Worm (Caenorhabditis elegans) whole organism, midembryonic: Measurements from ENCODE around the gene C41H7.9.

Experiments
- T22C8.4 ChIP-seq: fragments of 200-800 bp; sonication (Bioruptor generic); IDR thresholded peaks from 2 replicates; pipeline ENCODE4 v1.3.6; 2022; ENCODE audit warnings: missing genetic modification characterization, missing compliant biosample characterization
- cog-1 ChIP-seq: sonication (generic microtip); optimal IDR thresholded peaks from 2 replicates; lab custom pipeline; 2016; ENCODE audit warnings: missing genetic modification characterization, missing compliant biosample characterization
- flt-1 ChIP-seq: fragments of 200-800 bp; sonication (Bioruptor generic); IDR thresholded peaks from 2 replicates; pipeline ENCODE4 v1.3.6; 2022; ENCODE audit warnings: missing genetic modification characterization, missing compliant biosample characterization
- klf-2 ChIP-seq: fragments of 200-800 bp; sonication (Bioruptor generic); conservative IDR thresholded peaks from 2 replicates; pipeline ENCODE4 v1.3.6; 2022; ENCODE audit warnings: missing genetic modification reagents, missing genetic modification characterization, missing compliant biosample characterization
- med-1 ChIP-seq: sonication (generic microtip); optimal IDR thresholded peaks from 2 replicates; lab custom pipeline; 2017; ENCODE audit warnings: missing genetic modification characterization, mild to moderate bottlenecking, missing compliant biosample characterization, antibody characterized with exemption, missing genetic modification reagents; ENCODE audit not compliant: insufficient read depth
- ref-1 ChIP-seq: fragments of 200-800 bp; sonication (Bioruptor generic); conservative IDR thresholded peaks from 2 replicates; pipeline ENCODE4 v1.3.6; 2022; ENCODE audit warnings: missing genetic modification reagents, missing genetic modification characterization, missing compliant biosample characterization
- tab-1 ChIP-seq: fragments of 200-800 bp; sonication (Bioruptor generic); IDR thresholded peaks from 2 replicates; pipeline ENCODE4 v1.3.6; 2022; ENCODE audit warnings: missing genetic modification characterization, missing compliant biosample characterization
- ztf-23 ChIP-seq: fragments of 200-800 bp; sonication (Bioruptor generic); IDR thresholded peaks from 2 replicates; pipeline ENCODE4 v1.3.6; 2022; ENCODE audit warnings: missing genetic modification reagents, missing genetic modification characterization, missing compliant biosample characterization
- ztf-29 ChIP-seq: fragments of 200-800 bp; sonication (Bioruptor generic); IDR thresholded peaks from 2 replicates; pipeline ENCODE4 v1.3.6; 2022; ENCODE audit warnings: missing genetic modification reagents, missing genetic modification characterization, missing compliant biosample characterization

C41H7.9 gene

ce11 chrII:3012133-3012532, at the start of gene C41H7.9:
Gene C41H7.9, minus strand, starts transcription at chrII:3012233.
- TF ChIP-seq klf-2 = no peak
- no peak for TF ChIP-seq cog-1 (tag; lab: Kevin White, UChicago)
- no peak for TF ChIP-seq T22C8.4 (GFP tag; lab: Robert Waterston, UW)
- no peak for TF ChIP-seq ztf-23 (GFP tag; lab: Robert Waterston, UW)
- no peak for TF ChIP-seq flt-1 (GFP tag; lab: Robert Waterston, UW)
- no peak for TF ChIP-seq tab-1
- no peak for TF ChIP-seq ref-1 (GFP tag; lab: Robert Waterston, UW)
- no peak for TF ChIP-seq med-1 (GFP tag; lab: Kevin White, UChicago)
- no peak for TF ChIP-seq ztf-29 (GFP tag; lab: Robert Waterston, UW)

DNA sequence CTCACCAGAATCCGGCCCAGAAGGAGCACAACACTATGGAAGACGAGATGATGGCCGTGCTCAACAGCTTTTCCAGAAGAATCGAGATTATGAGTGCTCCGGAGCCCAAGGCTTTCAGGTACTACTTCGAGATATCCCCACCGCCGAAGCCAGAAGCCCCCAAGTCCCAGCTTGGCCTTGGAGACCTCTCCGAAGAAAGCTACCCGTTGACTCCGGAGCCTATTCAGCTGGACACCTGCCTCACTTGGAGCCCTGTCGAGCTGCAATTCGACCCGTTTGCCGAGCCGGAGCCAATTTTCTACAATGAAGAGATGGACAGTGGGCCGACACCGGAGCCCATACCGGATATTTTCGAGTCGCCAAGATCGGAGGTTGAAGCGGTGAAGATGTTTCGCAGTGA, 49.6 kb upstream of the C41H7.9 start:
- TF ChIP-seq T22C8.4 (GFP tag; lab: Robert Waterston, UW) (no peak), klf-2 (no peak), ref-1 (GFP tag; lab: Robert Waterston, UW) (no peak), ztf-29 (GFP tag; lab: Robert Waterston, UW) (no peak), flt-1 (GFP tag; lab: Robert Waterston, UW) (no peak), cog-1 (tag; lab: Kevin White, UChicago) (no peak), ztf-23 (GFP tag; lab: Robert Waterston, UW) (no peak), tab-1 (no peak), med-1 (GFP tag; lab: Kevin White, UChicago) (no peak)

DNA sequence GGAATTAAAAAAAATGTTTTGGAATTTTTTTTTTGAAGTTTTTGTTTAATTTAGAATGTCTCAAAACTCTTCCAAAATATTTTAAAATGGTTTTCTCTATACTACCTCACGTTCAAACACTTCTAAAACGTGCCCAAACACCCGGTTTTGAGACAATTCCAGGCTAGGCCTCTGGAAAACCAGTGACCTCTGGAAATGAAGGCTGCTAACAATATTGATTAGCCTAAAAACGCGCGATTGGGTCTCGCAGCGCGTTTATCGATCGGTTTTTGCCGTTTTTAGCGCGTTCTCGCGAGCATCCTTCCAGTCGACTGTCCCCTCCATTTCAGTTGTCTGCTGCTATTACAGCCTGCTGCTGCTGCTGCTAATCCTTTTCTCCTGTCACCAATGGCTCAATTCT, 48.7 kb upstream of the C41H7.9 start, which contains the start of gene Y25C1A.6:
Y25C1A.6 (plus strand) TSS at position 301 of the 400 bp plus-strand sequence.
- TF ChIP-seq T22C8.4 (GFP tag; lab: Robert Waterston, UW) (no peak), ztf-23 (GFP tag; lab: Robert Waterston, UW) (no peak), tab-1 (no peak)

DNA sequence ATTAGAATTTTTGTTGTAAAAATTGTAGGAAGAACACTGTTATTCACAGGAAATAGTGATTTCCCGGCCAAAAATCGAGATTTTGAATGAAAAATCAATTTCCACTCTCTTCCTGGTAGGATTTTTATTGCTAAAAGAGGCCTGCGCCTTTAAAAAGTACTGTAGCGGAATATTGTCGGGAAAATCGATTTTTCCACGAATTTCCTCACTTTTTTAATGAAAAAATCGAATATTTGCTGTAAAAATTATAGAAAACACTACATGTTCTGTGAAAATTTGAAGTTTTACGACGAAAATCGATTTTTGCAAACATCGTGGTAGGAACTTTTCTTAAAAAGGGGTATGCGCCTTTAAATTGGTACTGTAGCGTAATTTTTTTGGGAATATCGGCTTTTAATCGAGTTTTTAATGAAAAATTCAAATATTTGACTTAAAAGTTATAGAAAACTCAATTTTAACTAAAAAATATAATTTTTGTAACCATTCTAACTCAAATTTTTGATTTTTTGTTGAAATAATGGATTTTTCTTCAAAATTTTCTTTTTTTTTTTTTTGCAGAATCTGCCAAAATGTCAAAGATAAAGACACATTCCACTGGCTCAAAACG, 44.3 kb upstream of the C41H7.9 start, which contains the start of gene lin-8:
lin-8 (plus strand) TSS at position 557 of the 607 bp plus-strand sequence.
- no peak for TF ChIP-seq tab-1
- TF ChIP-seq med-1 (GFP tag; lab: Kevin White, UChicago) = no peak
- TF ChIP-seq ref-1 (GFP tag; lab: Robert Waterston, UW) = no peak
- TF ChIP-seq klf-2 = no peak
- no peak for TF ChIP-seq flt-1 (GFP tag; lab: Robert Waterston, UW)
- TF ChIP-seq ztf-29 (GFP tag; lab: Robert Waterston, UW) = no peak
- TF ChIP-seq cog-1 (tag; lab: Kevin White, UChicago) = no peak
- no peak for TF ChIP-seq ztf-23 (GFP tag; lab: Robert Waterston, UW)
- TF ChIP-seq T22C8.4 (GFP tag; lab: Robert Waterston, UW) = no peak

DNA sequence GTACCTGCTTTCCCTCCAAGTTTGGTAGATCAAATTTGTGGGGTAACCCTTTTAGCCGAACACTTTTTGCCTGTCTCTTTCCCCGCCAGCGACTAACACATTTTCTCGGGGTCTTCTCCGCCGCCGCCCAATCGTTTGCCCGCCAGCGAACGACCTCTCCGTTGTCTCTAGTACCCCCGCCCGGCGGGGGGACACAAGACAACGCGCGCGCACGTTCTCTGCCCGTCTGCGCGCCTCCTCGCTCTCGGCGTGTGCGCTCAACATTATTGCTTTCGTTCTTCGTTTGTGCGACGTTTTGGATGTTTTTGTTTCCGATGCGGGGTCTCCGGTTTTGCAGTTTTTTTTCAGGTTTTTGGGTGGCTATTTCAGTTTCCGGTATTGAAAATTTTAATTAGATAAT, 43.5 kb upstream of the C41H7.9 start:
- TF ChIP-seq T22C8.4 (GFP tag; lab: Robert Waterston, UW) = no peak
- TF ChIP-seq ztf-23 (GFP tag; lab: Robert Waterston, UW) = 0 out of 2 replicates have a peak, but pooled peaks have one; percentile 52
- TF ChIP-seq tab-1 = no peak
- TF ChIP-seq ztf-29 (GFP tag; lab: Robert Waterston, UW) = 0 out of 2 replicates have a peak, but pooled peaks have one; percentile 21
- no peak for TF ChIP-seq cog-1 (tag; lab: Kevin White, UChicago)
- TF ChIP-seq klf-2 = no peak
- TF ChIP-seq flt-1 (GFP tag; lab: Robert Waterston, UW) = peak; percentile 55; the same call in 1 of the 2 replicates
- TF ChIP-seq ref-1 (GFP tag; lab: Robert Waterston, UW) = no peak
- TF ChIP-seq med-1 (GFP tag; lab: Kevin White, UChicago) = no peak

ce11 chrII:3054622-3055021, 42.6 kb upstream of the C41H7.9 start:
- no peak for TF ChIP-seq ztf-29 (GFP tag; lab: Robert Waterston, UW)
- no peak for TF ChIP-seq klf-2
- no peak for TF ChIP-seq ztf-23 (GFP tag; lab: Robert Waterston, UW)
- TF ChIP-seq cog-1 (tag; lab: Kevin White, UChicago) = no peak
- TF ChIP-seq tab-1 = no peak
- TF ChIP-seq flt-1 (GFP tag; lab: Robert Waterston, UW) = no peak
- no peak for TF ChIP-seq ref-1 (GFP tag; lab: Robert Waterston, UW)
- TF ChIP-seq T22C8.4 (GFP tag; lab: Robert Waterston, UW) = no peak
- TF ChIP-seq med-1 (GFP tag; lab: Kevin White, UChicago) = no peak

ce11 chrII:3054221-3054620, 42.2 kb upstream of the C41H7.9 start, which contains the start of gene lido-13:
Gene lido-13, minus strand, starts transcription at chrII:3054321.
- no peak for TF ChIP-seq flt-1 (GFP tag; lab: Robert Waterston, UW)
- TF ChIP-seq cog-1 (tag; lab: Kevin White, UChicago) = no peak

- TF ChIP-seq flt-1 (GFP tag; lab: Robert Waterston, UW) (no peak), med-1 (GFP tag; lab: Kevin White, UChicago) (no peak), ztf-23 (GFP tag; lab: Robert Waterston, UW) (no peak), ref-1 (GFP tag; lab: Robert Waterston, UW) (no peak), klf-2 (no peak), cog-1 (tag; lab: Kevin White, UChicago) (no peak), T22C8.4 (GFP tag; lab: Robert Waterston, UW) (no peak), tab-1 (no peak), ztf-29 (GFP tag; lab: Robert Waterston, UW) (no peak)
Measured at ce11 chrII:3053689-3054088, 41.7 kb upstream of the C41H7.9 start.

ce11 chrII:3052843-3053242, 40.8 kb upstream of the C41H7.9 start:
- TF ChIP-seq T22C8.4 (GFP tag; lab: Robert Waterston, UW) (no peak), cog-1 (tag; lab: Kevin White, UChicago) (no peak), flt-1 (GFP tag; lab: Robert Waterston, UW) (no peak), med-1 (GFP tag; lab: Kevin White, UChicago) (no peak), ztf-23 (GFP tag; lab: Robert Waterston, UW) (no peak), tab-1 (no peak), ztf-29 (GFP tag; lab: Robert Waterston, UW) (no peak), ref-1 (GFP tag; lab: Robert Waterston, UW) (no peak), klf-2 (no peak)
